Worm (Caenorhabditis elegans): Measurements from ENCODE around the gene cif-1.

DNA sequence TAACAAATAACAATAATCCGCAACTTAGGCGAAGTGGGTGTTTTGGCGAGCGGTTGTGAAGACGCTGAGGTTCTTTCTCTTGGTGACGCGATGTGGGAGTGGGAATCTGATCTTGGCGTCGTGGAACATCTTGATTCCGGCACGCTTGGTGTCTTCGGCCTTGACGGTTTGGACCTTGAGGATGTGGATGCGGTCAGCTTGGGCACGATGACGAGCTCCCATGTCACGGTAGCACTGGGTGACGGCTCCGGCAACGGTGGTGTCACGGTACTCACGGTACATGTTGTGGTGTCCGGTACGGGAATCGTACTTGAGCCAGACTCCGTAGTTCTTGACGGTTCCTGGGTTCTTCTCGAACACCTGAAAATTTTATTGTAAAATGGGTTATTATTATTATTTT lies 38.6 kb upstream of the cif-1 start:
- TF ChIP-seq lin-13 (GFP tag; optimal IDR thresholded peaks at IDR 0.05) = no peak
- no peak for TF ChIP-seq unc-62 (GFP tag; optimal IDR thresholded peaks at IDR 0.05)
- no peak for TF ChIP-seq lin-39 (tag; optimal IDR thresholded peaks at IDR 0.05)
- no peak for TF ChIP-seq nhr-11 (tag; optimal IDR thresholded peaks at IDR 0.05)
- no peak for TF ChIP-seq ztf-4 (tag; optimal IDR thresholded peaks at IDR 0.05)
- no peak for TF ChIP-seq unc-39 (tag; optimal IDR thresholded peaks at IDR 0.05)
- TF ChIP-seq unc-55 (GFP tag; optimal IDR thresholded peaks at IDR 0.05) = no peak
- no peak for TF ChIP-seq lsy-2 (tag; optimal IDR thresholded peaks at IDR 0.05)
- TF ChIP-seq R02D3.7 (tag; optimal IDR thresholded peaks at IDR 0.05) = no peak
- TF ChIP-seq fos-1 (tag; optimal IDR thresholded peaks at IDR 0.05) = no peak

Data from whole organism, L2 larva.